Worm (Caenorhabditis elegans) whole organism, L2 larva: ENCODE results near the gene Y59H11AM.4.
A peak's percentile ranks its signal among the peaks of the same experiment; 100 is the strongest.

Experiments
- C34F6.9 ChIP-seq: fragments of 150-350 bp; optimal IDR thresholded peaks from 2 replicates; lab custom pipeline; 2014; ENCODE audit warnings: missing biosample characterization, missing genetic modification characterization
- F13H6.1 ChIP-seq: sonication (generic microtip); optimal IDR thresholded peaks from 2 replicates; lab custom pipeline; 2016; ENCODE audit warnings: missing genetic modification characterization, missing compliant biosample characterization
- Y55F3AM.14 ChIP-seq: fragments of 200-800 bp; sonication (Bioruptor generic); optimal IDR thresholded peaks from 2 replicates; lab custom pipeline; 2018; ENCODE audit warnings: mild to moderate bottlenecking, missing genetic modification characterization, missing compliant biosample characterization
- ZK546.5 ChIP-seq: sonication (generic microtip); optimal IDR thresholded peaks from 2 replicates; lab custom pipeline; 2017; ENCODE audit warnings: missing biosample characterization, missing genetic modification characterization
- alr-1 ChIP-seq: fragments of 150-350 bp; optimal IDR thresholded peaks from 2 replicates; lab custom pipeline; 2014; ENCODE audit warnings: missing biosample characterization, missing genetic modification characterization
- aly-2 ChIP-seq: fragments of 150-350 bp; optimal IDR thresholded peaks from 2 replicates; lab custom pipeline; 2014; ENCODE audit warnings: missing biosample characterization, missing genetic modification characterization
- ama-1 ChIP-seq: fragments of 150-350 bp; optimal IDR thresholded peaks from 2 replicates; lab custom pipeline; 2018; ENCODE audit warnings: inconsistent platforms
- blmp-1 ChIP-seq: sonication (generic microtip); optimal IDR thresholded peaks from 2 replicates; lab custom pipeline; 2017; ENCODE audit warnings: missing genetic modification characterization, mild to moderate bottlenecking, missing compliant biosample characterization, antibody characterized with exemption, moderate library complexity; ENCODE audit not compliant: insufficient read depth
- ceh-16 ChIP-seq: fragments of 150-350 bp; optimal IDR thresholded peaks from 2 replicates; lab custom pipeline; 2014; ENCODE audit warnings: missing biosample characterization, missing genetic modification characterization
- ceh-82 ChIP-seq: fragments of 150-350 bp; optimal IDR thresholded peaks from 2 replicates; lab custom pipeline; 2014; ENCODE audit warnings: missing biosample characterization, missing genetic modification characterization
- crh-2 ChIP-seq: sonication (generic microtip); optimal IDR thresholded peaks from 2 replicates; lab custom pipeline; 2017; ENCODE audit warnings: missing biosample characterization, missing genetic modification characterization
- elt-1 ChIP-seq: fragments of 150-350 bp; optimal IDR thresholded peaks from 2 replicates; lab custom pipeline; 2014; ENCODE audit warnings: missing biosample characterization, missing genetic modification characterization
- elt-3 ChIP-seq: sonication (generic microtip); optimal IDR thresholded peaks from 2 replicates; lab custom pipeline; 2017; ENCODE audit warnings: missing biosample characterization, missing genetic modification characterization
- fos-1 ChIP-seq: fragments of 150-350 bp; optimal IDR thresholded peaks from 2 replicates; lab custom pipeline; 2014; ENCODE audit warnings: missing biosample characterization, missing genetic modification characterization
- gmeb-1 ChIP-seq: fragments of 150-350 bp; optimal IDR thresholded peaks from 2 replicates; lab custom pipeline; 2014; ENCODE audit warnings: missing biosample characterization, missing genetic modification characterization
- lin-11 ChIP-seq: fragments of 150-350 bp; sonication (generic microtip); optimal IDR thresholded peaks from 2 replicates; lab custom pipeline; 2014; ENCODE audit warnings: missing biosample characterization, missing genetic modification characterization, inconsistent platforms, mixed read lengths
- lin-13 ChIP-seq: fragments of 150-350 bp; optimal IDR thresholded peaks from 2 replicates; lab custom pipeline; 2014; ENCODE audit warnings: missing biosample characterization, missing genetic modification reagents, missing genetic modification characterization
- lsy-2 ChIP-seq, 2 experiments: fragments of 150-350 bp in 1 of 2; sonication (generic microtip) in 1 of 2; optimal IDR thresholded peaks; 2 replicates each; lab custom pipeline; 2014 to 2017; ENCODE audit warnings: missing biosample characterization in 2 of 2, missing genetic modification characterization in 2 of 2
- mab-5 ChIP-seq: fragments of 150-350 bp; optimal IDR thresholded peaks from 2 replicates; lab custom pipeline; 2014; ENCODE audit warnings: missing biosample characterization, missing genetic modification characterization
- mbf-1 ChIP-seq: sonication (generic microtip); optimal IDR thresholded peaks from 2 replicates; lab custom pipeline; 2017; ENCODE audit warnings: missing biosample characterization, missing genetic modification characterization
- mdl-1 ChIP-seq, 2 experiments: fragments of 150-350 bp in 1 of 2; sonication (generic microtip) in 1 of 2; optimal IDR thresholded peaks; 2 replicates each; lab custom pipeline; 2017; ENCODE audit warnings: missing biosample characterization in 2 of 2, missing genetic modification characterization in 2 of 2
- nhr-10 ChIP-seq: sonication (generic microtip); optimal IDR thresholded peaks from 2 replicates; lab custom pipeline; 2017; ENCODE audit warnings: missing biosample characterization, missing genetic modification characterization
- nhr-11 ChIP-seq: fragments of 150-350 bp; optimal IDR thresholded peaks from 2 replicates; lab custom pipeline; 2014; ENCODE audit warnings: missing biosample characterization, missing genetic modification characterization
- nhr-129 ChIP-seq: fragments of 150-350 bp; optimal IDR thresholded peaks from 2 replicates; lab custom pipeline; 2014; ENCODE audit warnings: missing biosample characterization, missing genetic modification characterization
- nhr-23 ChIP-seq: fragments of 150-350 bp; optimal IDR thresholded peaks from 2 replicates; lab custom pipeline; 2014; ENCODE audit warnings: missing biosample characterization, missing genetic modification reagents, missing genetic modification characterization
- nhr-237 ChIP-seq: fragments of 150-350 bp; optimal IDR thresholded peaks from 2 replicates; lab custom pipeline; 2014; ENCODE audit warnings: missing biosample characterization, missing genetic modification characterization
- nhr-6 ChIP-seq: fragments of 150-350 bp; optimal IDR thresholded peaks from 2 replicates; lab custom pipeline; 2014; ENCODE audit warnings: missing biosample characterization, missing genetic modification characterization
- nhr-77 ChIP-seq: fragments of 150-350 bp; optimal IDR thresholded peaks from 2 replicates; lab custom pipeline; 2014; ENCODE audit warnings: missing biosample characterization, missing genetic modification characterization
- peb-1 ChIP-seq: fragments of 150-350 bp; optimal IDR thresholded peaks from 2 replicates; lab custom pipeline; 2014; ENCODE audit warnings: missing biosample characterization, missing genetic modification characterization
- sem-4 ChIP-seq: fragments of 150-350 bp; optimal IDR thresholded peaks from 2 replicates; lab custom pipeline; 2014; ENCODE audit warnings: missing biosample characterization, missing genetic modification reagents, missing genetic modification characterization
- skn-1 ChIP-seq: sonication (generic microtip); optimal IDR thresholded peaks from 2 replicates; lab custom pipeline; 2017; ENCODE audit warnings: missing biosample characterization, missing genetic modification characterization
- sma-3 ChIP-seq: sonication (generic microtip); optimal IDR thresholded peaks from 2 replicates; lab custom pipeline; 2016; ENCODE audit warnings: missing genetic modification reagents, missing genetic modification characterization, missing compliant biosample characterization
- sma-9 ChIP-seq, 2 experiments: fragments of 150-350 bp in 1 of 2; sonication (generic microtip) in 1 of 2; optimal IDR thresholded peaks; 2 replicates each; lab custom pipeline; 2014 to 2016; ENCODE audit warnings: missing genetic modification characterization in 2 of 2, mild to moderate bottlenecking in 1 of 2, missing biosample characterization in 1 of 2, missing compliant biosample characterization in 1 of 2, missing genetic modification reagents in 1 of 2, moderate library complexity in 1 of 2
- snpc-4 ChIP-seq: fragments of 150-350 bp; optimal IDR thresholded peaks from 2 replicates; lab custom pipeline; 2014; ENCODE audit warnings: missing biosample characterization, missing genetic modification characterization
- unc-39 ChIP-seq: fragments of 150-350 bp; optimal IDR thresholded peaks from 2 replicates; lab custom pipeline; 2014; ENCODE audit warnings: missing biosample characterization, missing genetic modification characterization
- unc-55 ChIP-seq: fragments of 150-350 bp; sonication (generic microtip); optimal IDR thresholded peaks from 3 replicates; lab custom pipeline; 2014; ENCODE audit warnings: missing biosample characterization, missing genetic modification reagents, missing genetic modification characterization
- unc-62 ChIP-seq: fragments of 150-350 bp; optimal IDR thresholded peaks from 2 replicates; lab custom pipeline; 2014; ENCODE audit warnings: missing biosample characterization, missing genetic modification reagents, missing genetic modification characterization
- zag-1 ChIP-seq: fragments of 150-350 bp; optimal IDR thresholded peaks from 2 replicates; lab custom pipeline; 2014; ENCODE audit warnings: missing biosample characterization, missing genetic modification characterization
- ztf-1 ChIP-seq: fragments of 200-800 bp; sonication (Bioruptor generic); conservative IDR thresholded peaks from 2 replicates; pipeline ENCODE4 v1.3.6; 2022; ENCODE audit warnings: missing genetic modification characterization, missing compliant biosample characterization
- ztf-11 ChIP-seq: sonication (generic microtip); optimal IDR thresholded peaks from 2 replicates; lab custom pipeline; 2017; ENCODE audit warnings: missing biosample characterization, missing genetic modification characterization
- ztf-4 ChIP-seq: fragments of 150-350 bp; optimal IDR thresholded peaks from 2 replicates; lab custom pipeline; 2014; ENCODE audit warnings: missing biosample characterization, missing genetic modification characterization

Y59H11AM.4 gene

ce11 chrIV:8587057-8587456 is 16.9 kb upstream of the Y59H11AM.4 start (continued):
- TF ChIP-seq fos-1 (tag; lab: Kevin White, UChicago) (peak; percentile 55), peb-1 (tag; lab: Kevin White, UChicago) (no peak), crh-2 (tag; lab: Kevin White, UChicago) (no peak), snpc-4 (tag; lab: Kevin White, UChicago) (no peak), ceh-16 (tag; lab: Kevin White, UChicago) (no peak), F13H6.1 (tag; lab: Kevin White, UChicago) (peak; percentile 95), nhr-237 (tag; lab: Kevin White, UChicago) (no peak), ztf-1 (GFP tag; lab: Robert Waterston, UW) (no peak), Y55F3AM.14 (GFP tag; lab: Kevin White, UChicago) (peak; percentile 19)

DNA sequence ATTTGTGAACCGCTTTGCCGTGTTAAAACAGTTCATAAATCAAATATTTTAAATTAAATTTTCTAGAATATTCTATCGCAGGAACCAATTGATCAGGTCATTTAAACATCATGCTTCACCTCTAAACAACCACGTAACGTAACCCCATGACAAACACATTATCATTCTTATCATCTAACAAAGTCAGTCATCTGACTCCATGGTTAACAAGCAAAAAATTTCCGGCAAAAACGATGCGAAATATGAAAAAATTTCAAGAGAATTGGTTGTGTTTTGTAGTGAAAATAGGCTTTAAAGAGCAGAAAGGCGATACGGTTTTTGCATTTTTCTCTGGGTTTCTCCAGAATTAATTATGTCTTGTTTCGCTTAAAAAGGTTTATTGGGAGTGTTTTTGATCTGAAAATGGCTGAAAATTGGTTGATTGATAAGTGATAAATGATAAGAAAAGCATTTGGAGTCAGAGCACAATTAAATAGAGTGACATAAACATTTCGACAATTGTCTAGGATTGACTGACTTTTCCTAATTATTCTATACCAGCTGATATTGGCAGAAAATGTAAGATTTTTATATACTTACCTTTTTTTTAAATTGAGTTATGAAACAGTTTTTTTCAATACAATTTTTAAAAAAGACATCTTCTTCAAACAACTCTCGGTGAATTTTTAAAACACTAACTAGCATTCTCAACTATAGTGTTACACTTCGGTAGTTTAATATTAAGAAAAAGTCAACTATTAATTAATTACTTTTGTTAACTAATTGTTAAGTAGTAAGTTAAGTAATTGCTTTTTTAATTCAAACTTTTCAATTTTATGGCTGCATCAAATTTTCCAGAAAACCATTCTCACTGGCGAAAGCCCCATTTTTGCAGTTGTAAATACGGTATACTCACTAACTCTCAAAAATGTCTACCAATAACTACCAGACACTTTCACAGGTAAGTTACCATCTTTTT is 15.2 kb upstream of the Y59H11AM.4 start, which contains the start of gene catp-7:
catp-7 (plus strand) TSS at position 908 of the 958 bp plus-strand sequence.
- TF ChIP-seq ztf-11 (tag; lab: Kevin White, UChicago) (no peak), sem-4 (tag; lab: Kevin White, UChicago) (no peak), mdl-1 (tag; optimal IDR thresholded peaks at IDR 0.05; lab: Kevin White, UChicago) (no peak), alr-1 (tag; lab: Kevin White, UChicago) (no peak), lsy-2 (tag; optimal IDR thresholded peaks at IDR 0.05; lab: Kevin White, UChicago) (no peak), skn-1 (tag; lab: Kevin White, UChicago) (no peak), fos-1 (tag; lab: Kevin White, UChicago) (peak; percentile 56), sma-9 (GFP tag; optimal IDR thresholded peaks at IDR 0.05; lab: Kevin White, UChicago) (no peak), sma-9 (tag; optimal IDR thresholded peaks at IDR 0.05; lab: Kevin White, UChicago) (no peak), unc-62 (no peak), nhr-6 (tag; lab: Kevin White, UChicago) (no peak), crh-2 (tag; lab: Kevin White, UChicago) (peak; percentile 77), ceh-82 (tag; lab: Kevin White, UChicago) (no peak), mab-5 (tag; lab: Kevin White, UChicago) (no peak), nhr-237 (tag; lab: Kevin White, UChicago) (no peak), nhr-10 (no peak), lin-11 (tag; lab: Kevin White, UChicago) (no peak), nhr-77 (tag; lab: Kevin White, UChicago) (no peak), nhr-23 (tag; lab: Kevin White, UChicago) (no peak), C34F6.9 (tag; lab: Kevin White, UChicago) (no peak), mbf-1 (tag; lab: Kevin White, UChicago) (no peak), ztf-4 (tag; lab: Kevin White, UChicago) (no peak), nhr-11 (tag; lab: Kevin White, UChicago) (no peak), elt-1 (tag; lab: Kevin White, UChicago) (no peak), ama-1 (lab: Kevin White, UChicago) (no peak), nhr-129 (tag; lab: Kevin White, UChicago) (peak; percentile 23), ZK546.5 (no peak), ztf-1 (GFP tag; lab: Robert Waterston, UW) (no peak), zag-1 (tag; lab: Kevin White, UChicago) (no peak), F13H6.1 (tag; lab: Kevin White, UChicago) (peak; percentile 6), Y55F3AM.14 (GFP tag; lab: Kevin White, UChicago) (no peak), unc-39 (tag; lab: Kevin White, UChicago) (no peak), peb-1 (tag; lab: Kevin White, UChicago) (no peak), unc-55 (no peak), lin-13 (GFP tag; lab: Kevin White, UChicago) (no peak), gmeb-1 (tag; lab: Kevin White, UChicago) (peak; percentile 43), elt-3 (no peak), sma-3 (peak; percentile 25), aly-2 (no peak), blmp-1 (no peak), ceh-16 (tag; lab: Kevin White, UChicago) (no peak)
